Fruit fly (Drosophila melanogaster) whole organism, embryonic: ENCODE measurements around the gene msn.

Experiments used
- Bteb2 ChIP-seq: fragments of 200-800 bp; sonication (Bioruptor generic); optimal IDR thresholded peaks from 2 replicates; lab custom pipeline; 2016; ENCODE audit warnings: missing biosample characterization, missing genetic modification characterization
- CG10321 ChIP-seq: fragments of 200-800 bp; sonication (Bioruptor generic); IDR thresholded peaks from 2 replicates; pipeline ENCODE4 v1.3.6; 2022; ENCODE audit warnings: missing biosample characterization, missing genetic modification characterization
- CG10366 ChIP-seq: fragments of 200-800 bp; sonication (Bioruptor generic); IDR thresholded peaks from 2 replicates; pipeline ENCODE4 v1.3.6; 2022; ENCODE audit warnings: missing biosample characterization, missing genetic modification characterization
- CG10959 ChIP-seq: fragments of 200-800 bp; sonication (Bioruptor generic); IDR thresholded peaks from 2 replicates; pipeline ENCODE4 v1.3.6; 2022; ENCODE audit warnings: missing biosample characterization, missing genetic modification characterization
- CG11085 ChIP-seq: fragments of 200-800 bp; sonication (Bioruptor generic); IDR thresholded peaks from 2 replicates; pipeline ENCODE4 v1.3.6; 2022; ENCODE audit warnings: missing biosample characterization, missing genetic modification characterization
- CG11093 ChIP-seq: fragments of 200-800 bp; sonication (Bioruptor generic); IDR thresholded peaks from 3 replicates; pipeline ENCODE4 v1.3.6; 2022; ENCODE audit warnings: missing biosample characterization, missing genetic modification characterization
- CG13287 ChIP-seq: fragments of 200-800 bp; sonication (Bioruptor generic); IDR thresholded peaks from 2 replicates; pipeline ENCODE4 v1.3.6; 2022; ENCODE audit warnings: missing biosample characterization, missing genetic modification characterization; ENCODE audit not compliant: partially characterized antibody
- CG14710 ChIP-seq: fragments of 200-800 bp; sonication (Bioruptor generic); optimal IDR thresholded peaks from 3 replicates; lab custom pipeline; 2019; ENCODE audit warnings: missing biosample characterization, mild to moderate bottlenecking, missing genetic modification characterization, moderate library complexity
- CG14965 ChIP-seq: fragments of 200-800 bp; sonication (Bioruptor generic); optimal IDR thresholded peaks from 2 replicates; lab custom pipeline; 2016; ENCODE audit warnings: missing biosample characterization, missing genetic modification characterization, borderline replicate concordance
- CG1529 ChIP-seq: fragments of 200-800 bp; sonication (Bioruptor generic); optimal IDR thresholded peaks from 3 replicates; lab custom pipeline; 2018; ENCODE audit warnings: missing biosample characterization, missing genetic modification characterization
- CG15514 ChIP-seq: fragments of 200-800 bp; sonication (Bioruptor generic); optimal IDR thresholded peaks from 3 replicates; lab custom pipeline; 2017; ENCODE audit warnings: missing biosample characterization, missing genetic modification characterization, mild to moderate bottlenecking, moderate library complexity, missing genetic modification reagents
- CG18599 ChIP-seq: fragments of 200-800 bp; sonication (Bioruptor generic); optimal IDR thresholded peaks from 3 replicates; lab custom pipeline; 2017; ENCODE audit warnings: missing biosample characterization, missing genetic modification characterization, mild to moderate bottlenecking, moderate library complexity, missing genetic modification reagents
- CG2202 ChIP-seq: fragments of 200-800 bp; sonication (Bioruptor generic); optimal IDR thresholded peaks from 2 replicates; lab custom pipeline; 2018; ENCODE audit warnings: missing biosample characterization, mild to moderate bottlenecking, missing genetic modification characterization
- CG3163 ChIP-seq: fragments of 200-800 bp; sonication (Bioruptor generic); optimal IDR thresholded peaks from 3 replicates; lab custom pipeline; 2016; ENCODE audit warnings: missing biosample characterization, missing genetic modification characterization
- CG4424 ChIP-seq: fragments of 200-800 bp; sonication (Bioruptor generic); optimal IDR thresholded peaks from 3 replicates; lab custom pipeline; 2016; ENCODE audit warnings: missing biosample characterization, missing genetic modification characterization
- CG6689 ChIP-seq: fragments of 200-800 bp; sonication (Bioruptor generic); IDR thresholded peaks from 2 replicates; pipeline ENCODE4 v1.3.6; 2022; ENCODE audit warnings: missing biosample characterization, missing genetic modification characterization
- CG7372 ChIP-seq: fragments of 200-800 bp; sonication (Bioruptor generic); IDR thresholded peaks from 2 replicates; pipeline ENCODE4 v1.3.6; 2022; ENCODE audit warnings: missing biosample characterization, missing genetic modification characterization
- CG9215 ChIP-seq: fragments of 200-800 bp; sonication (Bioruptor generic); IDR thresholded peaks from 2 replicates; pipeline ENCODE4 v1.3.6; 2022; ENCODE audit warnings: missing biosample characterization, missing genetic modification characterization
- CG9876 ChIP-seq: fragments of 200-800 bp; sonication (Bioruptor generic); optimal IDR thresholded peaks from 2 replicates; lab custom pipeline; 2016; ENCODE audit warnings: missing biosample characterization, missing genetic modification characterization
- Dp ChIP-seq: fragments of 200-800 bp; sonication (Bioruptor generic); optimal IDR thresholded peaks from 2 replicates; lab custom pipeline; 2018; ENCODE audit warnings: missing biosample characterization, mild to moderate bottlenecking, missing genetic modification characterization, moderate library complexity
- E2f2 ChIP-seq: fragments of 200-800 bp; sonication (Bioruptor generic); IDR thresholded peaks from 2 replicates; pipeline ENCODE4 v1.3.6; 2022; ENCODE audit warnings: missing biosample characterization, missing genetic modification characterization
- Ets65A ChIP-seq: fragments of 200-800 bp; sonication (Bioruptor generic); peaks from one replicate; lab custom pipeline; 2016; ENCODE audit warnings: missing biosample characterization, missing genetic modification characterization
- Ets97D ChIP-seq: fragments of 200-800 bp; sonication (Bioruptor generic); optimal IDR thresholded peaks from 3 replicates; lab custom pipeline; 2016; ENCODE audit warnings: missing biosample characterization, missing genetic modification characterization
- Fer2 ChIP-seq: fragments of 200-800 bp; sonication (Bioruptor generic); optimal IDR thresholded peaks from 2 replicates; lab custom pipeline; 2018; ENCODE audit warnings: missing biosample characterization, mild to moderate bottlenecking, missing genetic modification characterization, moderate library complexity
- HmgD ChIP-seq: fragments of 200-800 bp; sonication (Bioruptor generic); optimal IDR thresholded peaks from 3 replicates; lab custom pipeline; 2016; ENCODE audit warnings: missing biosample characterization, missing genetic modification characterization
- Mes4 ChIP-seq: fragments of 200-800 bp; sonication (Bioruptor generic); optimal IDR thresholded peaks from 2 replicates; lab custom pipeline; 2016; ENCODE audit warnings: missing biosample characterization, missing genetic modification characterization
- Nf-YA ChIP-seq: fragments of 200-800 bp; sonication (Bioruptor generic); IDR thresholded peaks from 2 replicates; pipeline ENCODE4 v1.3.6; 2022; ENCODE audit warnings: missing biosample characterization, missing genetic modification characterization
- Rx ChIP-seq: fragments of 200-800 bp; sonication (Bioruptor generic); IDR thresholded peaks from 2 replicates; pipeline ENCODE4 v1.3.6; 2022; ENCODE audit warnings: missing biosample characterization, missing genetic modification characterization
- Side ChIP-seq: fragments of 200-800 bp; sonication (Bioruptor generic); optimal IDR thresholded peaks from 2 replicates; lab custom pipeline; 2016; ENCODE audit warnings: missing biosample characterization, missing genetic modification characterization
- Sin3A ChIP-seq: fragments of >200 bp; optimal IDR thresholded peaks from 2 replicates; lab custom pipeline; 2018
- Ssrp ChIP-seq: fragments of 200-800 bp; sonication (Bioruptor generic); optimal IDR thresholded peaks from 2 replicates; lab custom pipeline; 2018; ENCODE audit warnings: missing biosample characterization, mild to moderate bottlenecking, missing genetic modification characterization, moderate library complexity
- ac ChIP-seq: fragments of 200-800 bp; sonication (Bioruptor generic); optimal IDR thresholded peaks from 3 replicates; lab custom pipeline; 2017; ENCODE audit warnings: missing biosample characterization, mild to moderate bottlenecking, missing genetic modification characterization
- aop ChIP-seq: fragments of 200-800 bp; sonication (Bioruptor generic); IDR thresholded peaks from 2 replicates; pipeline ENCODE4 v1.3.6; 2022; ENCODE audit warnings: missing biosample characterization, missing genetic modification characterization
- ase ChIP-seq: fragments of 200-800 bp; sonication (Bioruptor generic); IDR thresholded peaks from 3 replicates; pipeline ENCODE4 v1.3.6; 2022; ENCODE audit warnings: missing biosample characterization, missing genetic modification characterization
- bcd ChIP-seq: fragments of 200-800 bp; sonication (Bioruptor generic); optimal IDR thresholded peaks from 2 replicates; lab custom pipeline; 2017; ENCODE audit warnings: missing biosample characterization, mild to moderate bottlenecking, missing genetic modification characterization
- cg ChIP-seq: fragments of 200-800 bp; sonication (Bioruptor generic); optimal IDR thresholded peaks from 3 replicates; lab custom pipeline; 2019; ENCODE audit warnings: missing biosample characterization, mild to moderate bottlenecking, missing genetic modification characterization, moderate library complexity
- dysf ChIP-seq: fragments of 200-800 bp; sonication (Bioruptor generic); IDR thresholded peaks from 3 replicates; pipeline ENCODE4 v1.3.6; 2022; ENCODE audit warnings: missing biosample characterization, missing genetic modification characterization
- esg ChIP-seq: fragments of 200-800 bp; sonication (Bioruptor generic); conservative IDR thresholded peaks from 2 replicates; pipeline ENCODE4 v1.3.6; 2022; ENCODE audit warnings: missing biosample characterization, missing genetic modification characterization
- fd102C ChIP-seq: fragments of 200-800 bp; sonication (Bioruptor generic); optimal IDR thresholded peaks from 2 replicates; lab custom pipeline; 2018; ENCODE audit warnings: missing biosample characterization, mild to moderate bottlenecking, missing genetic modification characterization, moderate library complexity
- gcm2 ChIP-seq: fragments of 200-800 bp; sonication (Bioruptor generic); optimal IDR thresholded peaks from 2 replicates; lab custom pipeline; 2016; ENCODE audit warnings: missing biosample characterization, missing genetic modification characterization
- hb ChIP-seq: fragments of 200-800 bp; sonication (Bioruptor generic); IDR thresholded peaks from 3 replicates; pipeline ENCODE4 v1.3.6; 2022; ENCODE audit warnings: missing biosample characterization, missing genetic modification characterization; ENCODE audit not compliant: partially characterized antibody
- her ChIP-seq: fragments of 200-800 bp; sonication (Bioruptor generic); optimal IDR thresholded peaks from 2 replicates; lab custom pipeline; 2016; ENCODE audit warnings: missing biosample characterization, missing genetic modification characterization
- jigr1 ChIP-seq: fragments of 200-800 bp; sonication (Bioruptor generic); IDR thresholded peaks from 3 replicates; pipeline ENCODE4 v1.3.6; 2022; ENCODE audit warnings: missing biosample characterization, missing genetic modification characterization
- ken ChIP-seq: fragments of 200-800 bp; sonication (Bioruptor generic); IDR thresholded peaks from 3 replicates; pipeline ENCODE4 v1.3.6; 2022; ENCODE audit warnings: missing biosample characterization, missing genetic modification characterization
- klu ChIP-seq: fragments of 200-800 bp; sonication (Bioruptor generic); IDR thresholded peaks from 2 replicates; pipeline ENCODE4 v1.3.6; 2022; ENCODE audit warnings: missing biosample characterization, missing genetic modification characterization
- kni ChIP-seq: fragments of 200-800 bp; sonication (Bioruptor generic); optimal IDR thresholded peaks from 3 replicates; lab custom pipeline; 2017; ENCODE audit warnings: mild to moderate bottlenecking, missing biosample characterization, missing genetic modification reagents, missing genetic modification characterization
- lilli ChIP-seq: fragments of 200-800 bp; sonication (Bioruptor generic); optimal IDR thresholded peaks from 3 replicates; lab custom pipeline; 2016; ENCODE audit warnings: missing biosample characterization, missing genetic modification characterization
- nau ChIP-seq: fragments of 200-800 bp; sonication (Bioruptor generic); optimal IDR thresholded peaks from 3 replicates; lab custom pipeline; 2017; ENCODE audit warnings: missing biosample characterization, mild to moderate bottlenecking, missing genetic modification characterization, missing genetic modification reagents
- row ChIP-seq: fragments of 200-800 bp; sonication (Bioruptor generic); IDR thresholded peaks from 3 replicates; pipeline ENCODE4 v1.3.6; 2022; ENCODE audit warnings: missing biosample characterization, missing genetic modification characterization
- run ChIP-seq: fragments of 200-800 bp; sonication (Bioruptor generic); optimal IDR thresholded peaks from 3 replicates; lab custom pipeline; 2018; ENCODE audit warnings: missing biosample characterization, mild to moderate bottlenecking, missing genetic modification characterization
- tap ChIP-seq: fragments of 200-800 bp; optimal IDR thresholded peaks from 3 replicates; lab custom pipeline; 2019; ENCODE audit warnings: missing biosample characterization, mild to moderate bottlenecking, missing genetic modification characterization, moderate library complexity
- unc-4 ChIP-seq: fragments of 200-800 bp; sonication (Bioruptor generic); IDR thresholded peaks from 2 replicates; pipeline ENCODE4 v1.3.6; 2022; ENCODE audit warnings: missing biosample characterization, missing genetic modification characterization; ENCODE audit not compliant: partially characterized antibody

msn gene

DNA sequence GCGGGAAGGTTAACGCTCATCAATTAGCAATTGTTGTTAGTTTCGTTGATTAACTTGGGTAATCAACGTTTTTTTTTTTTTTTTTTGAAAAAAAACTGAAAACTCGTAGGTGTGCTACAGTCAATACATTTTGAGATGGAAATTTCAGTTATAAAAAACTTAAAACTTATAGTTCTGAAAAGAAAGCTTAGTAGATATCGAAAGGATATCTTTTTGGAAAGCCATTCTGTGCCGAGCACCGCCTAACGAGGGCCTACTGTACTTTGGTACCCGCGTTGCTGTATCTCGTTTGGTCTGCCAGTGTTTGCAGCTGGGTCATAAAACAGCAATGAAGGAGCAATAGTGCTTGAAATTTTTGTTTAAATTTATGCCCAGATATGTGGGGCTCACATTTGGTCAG lies 14.4 kb downstream of the msn start (continued):
- peak; percentile 14; the same call in 1 of the 2 replicates for TF ChIP-seq Rx (GFP tag; lab: Robert Waterston, UW)
- peak; percentile 26; the same call in 1 of the 3 replicates for TF ChIP-seq CG11093 (GFP tag; lab: Robert Waterston, UW)
- TF ChIP-seq fd102C (GFP tag; lab: Kevin White, UChicago), result no peak
- TF ChIP-seq ac (GFP tag; lab: Kevin White, UChicago), result no peak
- peak; percentile 15 for TF ChIP-seq CG4424 (GFP tag; lab: Kevin White, UChicago)
- TF ChIP-seq gcm2 (GFP tag; lab: Kevin White, UChicago), result no peak
- TF ChIP-seq kni, result no peak
- TF ChIP-seq CG9876 (GFP tag; lab: Kevin White, UChicago), result no peak
- TF ChIP-seq Ssrp (tag; lab: Kevin White, UChicago), result no peak
- TF ChIP-seq Mes4 (GFP tag; lab: Kevin White, UChicago), result no peak
- TF ChIP-seq Ets97D (GFP tag; lab: Kevin White, UChicago), result no peak
- TF ChIP-seq CG10959 (GFP tag; lab: Robert Waterston, UW), result no peak
- 0 out of 3 replicates have a peak, but pooled peaks have one; percentile 40 for TF ChIP-seq ken (GFP tag; lab: Robert Waterston, UW)
- TF ChIP-seq Ets65A (GFP tag; lab: Kevin White, UChicago), result peak; percentile 90
- peak; percentile 47; the same call in 1 of the 2 replicates for TF ChIP-seq CG10366
- TF ChIP-seq CG2202, result no peak
- peak; percentile 63 for TF ChIP-seq CG18599 (GFP tag; lab: Kevin White, UChicago)
- TF ChIP-seq CG3163, result no peak
- TF ChIP-seq CG1529 (GFP tag; lab: Kevin White, UChicago), result no peak
- TF ChIP-seq CG9215 (GFP tag; lab: Robert Waterston, UW), result no peak
- TF ChIP-seq Fer2, result no peak
- TF ChIP-seq tap, result no peak
- TF ChIP-seq CG10321 (GFP tag; lab: Robert Waterston, UW), result no peak
- TF ChIP-seq Side (GFP tag; lab: Kevin White, UChicago), result peak; percentile 6
- peak; percentile 47; the same call in 2 of the 3 replicates for TF ChIP-seq row (GFP tag; lab: Robert Waterston, UW)
- TF ChIP-seq Bteb2 (GFP tag; lab: Kevin White, UChicago), result no peak
- 0 out of 2 replicates have a peak, but pooled peaks have one; percentile 47 for TF ChIP-seq CG11085 (GFP tag; lab: Robert Waterston, UW)
- no peak for TF ChIP-seq CG7372 (GFP tag; lab: Robert Waterston, UW)
- peak; percentile 0 for TF ChIP-seq bcd (GFP tag; lab: Kevin White, UChicago)
- peak; percentile 23 for TF ChIP-seq CG15514
- no peak for TF ChIP-seq run (tag; lab: Kevin White, UChicago)
- no peak for TF ChIP-seq Sin3A (lab: Kevin White, UChicago)
- no peak for TF ChIP-seq jigr1 (GFP tag; lab: Robert Waterston, UW)
- no peak for TF ChIP-seq E2f2 (GFP tag; lab: Robert Waterston, UW)
- no peak for TF ChIP-seq her (GFP tag; lab: Kevin White, UChicago)
- TF ChIP-seq esg (GFP tag; lab: Robert Waterston, UW), result no peak
- no peak for TF ChIP-seq cg
- no peak for TF ChIP-seq CG14710 (tag; lab: Kevin White, UChicago)
- peak; percentile 64 for TF ChIP-seq CG6689 (GFP tag; lab: Robert Waterston, UW)
- no peak for TF ChIP-seq CG13287 (GFP tag; lab: Robert Waterston, UW)
- TF ChIP-seq CG14965, result no peak
- peak; percentile 43 for TF ChIP-seq nau (GFP tag; lab: Kevin White, UChicago)
- no peak for TF ChIP-seq HmgD (GFP tag; lab: Kevin White, UChicago)
- peak; percentile 60; the same call in 1 of the 3 replicates for TF ChIP-seq ase (GFP tag; lab: Robert Waterston, UW)
- no peak for TF ChIP-seq klu (GFP tag; lab: Robert Waterston, UW)
- no peak for TF ChIP-seq Dp (GFP tag; lab: Kevin White, UChicago)
- peak; percentile 20 for TF ChIP-seq lilli (GFP tag; lab: Kevin White, UChicago)
- no peak for TF ChIP-seq unc-4 (GFP tag; lab: Robert Waterston, UW)
- TF ChIP-seq dysf (GFP tag; lab: Robert Waterston, UW), result peak; percentile 74
- TF ChIP-seq Nf-YA (GFP tag; lab: Robert Waterston, UW), result peak; percentile 59
- no peak for TF ChIP-seq aop (GFP tag; lab: Robert Waterston, UW)
- TF ChIP-seq hb (GFP tag; lab: Robert Waterston, UW), result no peak
